Worm (Caenorhabditis elegans) whole organism, L3 larva: ENCODE measurements around the gene F59D12.5.

Experiments
- R02D3.7 ChIP-seq: fragments of 150-350 bp; optimal IDR thresholded peaks from 2 replicates; lab custom pipeline; 2014; ENCODE audit warnings: missing biosample characterization, missing genetic modification characterization
- aly-2 ChIP-seq: fragments of 150-350 bp; optimal IDR thresholded peaks from 2 replicates; lab custom pipeline; 2014; ENCODE audit warnings: missing biosample characterization, missing genetic modification characterization
- ama-1 ChIP-seq: fragments of 150-350 bp; optimal IDR thresholded peaks from 2 replicates; lab custom pipeline; 2018
- ceh-16 ChIP-seq: sonication (generic microtip); optimal IDR thresholded peaks from 2 replicates; lab custom pipeline; 2017; ENCODE audit warnings: missing biosample characterization, missing genetic modification characterization
- ceh-28 ChIP-seq: fragments of 150-350 bp; optimal IDR thresholded peaks from 2 replicates; lab custom pipeline; 2014; ENCODE audit warnings: missing biosample characterization, missing genetic modification reagents, missing genetic modification characterization
- ceh-82 ChIP-seq: fragments of 150-350 bp; optimal IDR thresholded peaks from 2 replicates; lab custom pipeline; 2014; ENCODE audit warnings: missing biosample characterization, missing genetic modification characterization
- ceh-9 ChIP-seq: sonication (generic microtip); optimal IDR thresholded peaks from 2 replicates; lab custom pipeline; 2018; ENCODE audit warnings: missing biosample characterization, missing genetic modification characterization
- egl-27 ChIP-seq: sonication (generic microtip); optimal IDR thresholded peaks from 4 replicates; lab custom pipeline; 2017; ENCODE audit warnings: missing biosample characterization, missing genetic modification reagents, missing genetic modification characterization
- egl-5 ChIP-seq: fragments of 150-350 bp; optimal IDR thresholded peaks from 2 replicates; lab custom pipeline; 2017; ENCODE audit warnings: missing biosample characterization, missing genetic modification reagents, missing genetic modification characterization, inconsistent platforms
- elt-1 ChIP-seq: fragments of 150-350 bp; optimal IDR thresholded peaks from 2 replicates; lab custom pipeline; 2014; ENCODE audit warnings: missing biosample characterization, missing genetic modification characterization
- elt-2 ChIP-seq: sonication (generic microtip); optimal IDR thresholded peaks from 2 replicates; lab custom pipeline; 2016; ENCODE audit warnings: missing genetic modification reagents, mild to moderate bottlenecking, missing genetic modification characterization, missing compliant biosample characterization
- elt-3 ChIP-seq, 3 experiments: fragments of 150-350 bp in 1 of 3; sonication (generic microtip) in 2 of 3; optimal IDR thresholded peaks; 2 replicates in 2 of 3; 4 replicates in 1 of 3; lab custom pipeline; 2014 to 2017; ENCODE audit warnings: missing biosample characterization in 3 of 3, missing genetic modification characterization in 3 of 3
- fkh-10 ChIP-seq: sonication (generic microtip); optimal IDR thresholded peaks from 2 replicates; lab custom pipeline; 2017; ENCODE audit warnings: missing biosample characterization, missing genetic modification reagents, missing genetic modification characterization
- fkh-2 ChIP-seq: fragments of 150-350 bp; optimal IDR thresholded peaks from 2 replicates; lab custom pipeline; 2014; ENCODE audit warnings: missing biosample characterization, missing genetic modification reagents, missing genetic modification characterization
- hmg-11 ChIP-seq: sonication (generic microtip); optimal IDR thresholded peaks from 2 replicates; lab custom pipeline; 2016; ENCODE audit warnings: missing genetic modification characterization, missing compliant biosample characterization
- jun-1 ChIP-seq: fragments of 150-350 bp; optimal IDR thresholded peaks from 2 replicates; lab custom pipeline; 2014; ENCODE audit warnings: missing biosample characterization, missing genetic modification reagents, missing genetic modification characterization
- lin-15B ChIP-seq: fragments of 150-350 bp; optimal IDR thresholded peaks from 2 replicates; lab custom pipeline; 2014; ENCODE audit warnings: missing biosample characterization, missing genetic modification characterization
- lin-39 ChIP-seq: fragments of 150-350 bp; optimal IDR thresholded peaks from 2 replicates; lab custom pipeline; 2018; ENCODE audit warnings: missing biosample characterization, missing genetic modification reagents, missing genetic modification characterization
- lsy-12 ChIP-seq: sonication (generic microtip); optimal IDR thresholded peaks from 2 replicates; lab custom pipeline; 2016; ENCODE audit warnings: mild to moderate bottlenecking, missing genetic modification characterization, missing compliant biosample characterization
- mml-1 ChIP-seq: fragments of 150-350 bp; sonication (generic microtip); optimal IDR thresholded peaks from 3 replicates; lab custom pipeline; 2014; ENCODE audit warnings: missing biosample characterization, missing genetic modification characterization
- nfya-1 ChIP-seq: sonication (generic microtip); optimal IDR thresholded peaks from 2 replicates; lab custom pipeline; 2017; ENCODE audit warnings: missing genetic modification characterization, mild to moderate bottlenecking, missing compliant biosample characterization, antibody characterized with exemption, moderate library complexity; ENCODE audit not compliant: insufficient read depth
- nhr-11 ChIP-seq: fragments of 150-350 bp; optimal IDR thresholded peaks from 2 replicates; lab custom pipeline; 2014; ENCODE audit warnings: missing biosample characterization, missing genetic modification characterization
- nhr-237 ChIP-seq: fragments of 150-350 bp; optimal IDR thresholded peaks from 2 replicates; lab custom pipeline; 2014; ENCODE audit warnings: missing biosample characterization, missing genetic modification characterization
- nhr-25 ChIP-seq: sonication (generic microtip); optimal IDR thresholded peaks from 2 replicates; lab custom pipeline; 2017; ENCODE audit warnings: missing biosample characterization, missing genetic modification characterization
- nhr-28 ChIP-seq: fragments of 150-350 bp; optimal IDR thresholded peaks from 2 replicates; lab custom pipeline; 2014; ENCODE audit warnings: missing biosample characterization, missing genetic modification characterization
- nhr-67 ChIP-seq: fragments of 150-350 bp; optimal IDR thresholded peaks from 2 replicates; lab custom pipeline; 2014; ENCODE audit warnings: missing biosample characterization, missing genetic modification characterization
- pqm-1 ChIP-seq: fragments of 150-350 bp; optimal IDR thresholded peaks from 2 replicates; lab custom pipeline; 2017; ENCODE audit warnings: missing biosample characterization, missing genetic modification characterization, inconsistent platforms
- sea-2 ChIP-seq: fragments of 150-350 bp; sonication (generic microtip); optimal IDR thresholded peaks from 4 replicates; lab custom pipeline; 2014; ENCODE audit warnings: missing biosample characterization, missing genetic modification reagents, missing genetic modification characterization
- skn-1 ChIP-seq: fragments of 150-350 bp; optimal IDR thresholded peaks from 2 replicates; lab custom pipeline; 2014; ENCODE audit warnings: missing biosample characterization, missing genetic modification characterization
- snpc-4 ChIP-seq: fragments of 150-350 bp; optimal IDR thresholded peaks from 2 replicates; lab custom pipeline; 2014; ENCODE audit warnings: missing biosample characterization, missing genetic modification characterization
- unc-39 ChIP-seq: sonication (generic microtip); optimal IDR thresholded peaks from 4 replicates; lab custom pipeline; 2017; ENCODE audit warnings: missing biosample characterization, missing genetic modification characterization
- unc-62 ChIP-seq: fragments of 150-350 bp; sonication (generic microtip); optimal IDR thresholded peaks from 4 replicates; lab custom pipeline; 2014; ENCODE audit warnings: missing biosample characterization, missing genetic modification reagents, missing genetic modification characterization
- zag-1 ChIP-seq: fragments of 150-350 bp; optimal IDR thresholded peaks from 2 replicates; lab custom pipeline; 2014; ENCODE audit warnings: missing biosample characterization, missing genetic modification characterization
- ztf-11 ChIP-seq: fragments of 150-350 bp; optimal IDR thresholded peaks from 2 replicates; lab custom pipeline; 2014; ENCODE audit warnings: missing biosample characterization, missing genetic modification characterization
- ztf-4 ChIP-seq: fragments of 150-350 bp; optimal IDR thresholded peaks from 2 replicates; lab custom pipeline; 2014; ENCODE audit warnings: missing biosample characterization, missing genetic modification characterization

The F59D12.5 gene

DNA sequence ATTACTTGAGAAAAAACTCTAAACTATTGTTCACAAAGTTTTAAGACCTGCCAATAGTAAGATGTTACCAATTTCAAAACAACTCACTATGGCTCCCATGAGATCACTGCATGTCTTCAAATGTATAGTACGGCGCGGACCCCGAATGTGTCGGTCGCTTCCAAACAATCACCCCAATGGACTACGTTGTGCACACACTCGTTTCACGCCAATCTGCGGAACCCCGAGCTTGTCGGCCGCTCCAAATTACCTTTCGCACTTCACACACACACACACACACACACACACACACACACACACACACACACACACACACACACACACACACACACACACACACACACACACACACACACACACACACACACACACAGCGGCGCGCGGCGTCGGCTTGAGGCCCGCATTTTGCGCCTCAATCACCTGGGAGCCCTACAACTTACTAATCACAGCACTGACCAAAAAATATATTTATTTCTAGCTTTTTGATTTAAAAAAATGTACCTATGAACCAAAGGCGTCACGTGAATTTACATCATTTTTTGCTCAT, 21.0 kb upstream of the F59D12.5 start:
- TF ChIP-seq ama-1 (lab: Kevin White, UChicago) (no peak), lin-15B (tag; lab: Kevin White, UChicago) (no peak), lin-39 (tag; lab: Kevin White, UChicago) (peak; percentile 9), hmg-11 (tag; lab: Kevin White, UChicago) (no peak), sea-2 (no peak)

DNA sequence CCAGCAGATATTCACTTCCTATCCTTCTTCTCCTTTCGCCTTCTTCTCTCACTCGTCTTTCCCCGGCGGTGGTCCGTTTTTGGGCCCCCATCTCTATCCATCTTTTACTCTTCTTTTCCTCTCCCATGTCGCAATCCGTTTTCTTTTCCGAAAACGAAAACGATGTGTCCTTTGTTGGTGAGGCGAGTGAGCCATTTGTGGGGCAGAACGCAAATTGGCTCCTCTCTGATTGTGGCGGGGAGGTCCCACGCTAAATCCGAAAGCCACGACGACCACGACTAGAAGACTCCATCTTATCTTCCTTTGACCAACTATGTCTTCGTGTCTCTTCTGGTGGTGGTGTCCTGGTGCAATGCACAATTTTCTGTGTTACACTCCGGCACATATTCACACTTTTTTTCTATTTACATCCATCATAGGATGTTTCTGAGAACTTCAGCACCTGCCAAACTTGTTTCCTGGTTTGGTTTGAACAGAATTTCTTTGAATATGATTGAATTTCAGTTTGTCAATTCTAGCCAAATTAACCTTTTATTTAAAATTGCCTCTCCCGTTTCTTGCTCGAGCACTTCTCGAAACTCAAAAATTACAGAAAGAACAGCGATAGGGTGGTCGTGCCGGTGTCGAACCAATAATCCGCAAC, 19.1 kb upstream of the F59D12.5 start, which contains the start of gene pcdr-1:
Gene pcdr-1, plus strand, starts transcription at position 593 of the 643 bp plus-strand sequence.
- TF ChIP-seq unc-39 = no peak
- TF ChIP-seq nfya-1 (tag; lab: Kevin White, UChicago) = peak; percentile 7
- no peak for TF ChIP-seq egl-5 (tag; lab: Kevin White, UChicago)
- TF ChIP-seq nhr-67 (tag; lab: Kevin White, UChicago) = no peak
- no peak for TF ChIP-seq mml-1 (tag; lab: Kevin White, UChicago)

DNA sequence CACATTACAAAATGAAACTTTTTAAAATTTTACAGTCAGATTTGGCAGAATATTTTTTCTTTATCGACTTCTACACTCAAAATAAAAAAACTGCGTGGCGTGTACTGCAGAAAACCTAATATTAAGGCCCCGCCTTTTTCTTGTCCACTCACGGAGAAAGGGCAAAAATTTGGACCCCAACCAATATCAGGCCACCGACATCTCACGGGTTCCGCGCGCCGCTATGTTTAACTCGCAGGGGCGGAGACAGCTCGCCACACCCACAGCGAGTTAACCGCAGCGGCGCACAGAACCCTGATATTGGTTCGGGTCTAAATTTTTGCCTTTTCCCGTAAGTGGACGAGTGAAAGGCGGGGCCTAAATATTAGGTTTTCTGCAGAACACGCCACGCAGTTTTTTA, 16.6 kb upstream of the F59D12.5 start:
- no peak for TF ChIP-seq lin-39 (tag; lab: Kevin White, UChicago)
- TF ChIP-seq nhr-25 (tag; lab: Kevin White, UChicago) = no peak
- TF ChIP-seq aly-2 (tag; lab: Kevin White, UChicago) = no peak
- TF ChIP-seq elt-2 (tag; lab: Kevin White, UChicago) = no peak
- peak; percentile 41 for TF ChIP-seq snpc-4 (tag; lab: Kevin White, UChicago)
- TF ChIP-seq fkh-2 (tag; lab: Kevin White, UChicago) = no peak
- no peak for TF ChIP-seq zag-1 (tag; lab: Kevin White, UChicago)
- TF ChIP-seq ceh-16 (tag; lab: Kevin White, UChicago) = no peak

DNA sequence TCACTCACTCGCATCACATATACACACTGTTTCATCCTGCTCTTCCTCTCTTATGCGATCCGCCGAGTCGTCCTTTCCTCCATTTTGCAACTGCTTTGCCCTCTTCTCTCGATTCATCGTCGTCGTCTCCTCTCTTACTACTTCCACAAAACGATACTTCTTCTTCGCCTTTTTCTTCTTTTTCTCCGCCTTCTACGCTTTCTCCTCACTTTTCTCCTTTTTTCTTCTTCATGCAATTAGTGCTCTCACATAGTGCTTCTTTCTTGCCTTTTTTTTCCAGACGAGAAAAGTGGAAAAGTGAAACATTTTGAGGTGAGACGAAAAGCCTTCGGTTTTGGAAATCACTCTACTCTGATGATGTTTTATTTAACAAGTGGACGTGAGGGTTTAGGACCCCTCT, 12.4 kb upstream of the F59D12.5 start:
- TF ChIP-seq lin-39 (tag; lab: Kevin White, UChicago) = peak; percentile 14
- TF ChIP-seq zag-1 (tag; lab: Kevin White, UChicago) = no peak
- TF ChIP-seq aly-2 (tag; lab: Kevin White, UChicago) = no peak
- TF ChIP-seq nhr-237 (tag; lab: Kevin White, UChicago) = no peak
- peak; percentile 44 for TF ChIP-seq fkh-10
- no peak for TF ChIP-seq nhr-28
- peak; percentile 25 for TF ChIP-seq nfya-1 (tag; lab: Kevin White, UChicago)
- TF ChIP-seq hmg-11 (tag; lab: Kevin White, UChicago) = peak; percentile 6
- TF ChIP-seq skn-1 (tag; lab: Kevin White, UChicago) = no peak
- TF ChIP-seq elt-3 (tag; optimal IDR thresholded peaks at IDR 0.05; lab: Kevin White, UChicago) = no peak

DNA sequence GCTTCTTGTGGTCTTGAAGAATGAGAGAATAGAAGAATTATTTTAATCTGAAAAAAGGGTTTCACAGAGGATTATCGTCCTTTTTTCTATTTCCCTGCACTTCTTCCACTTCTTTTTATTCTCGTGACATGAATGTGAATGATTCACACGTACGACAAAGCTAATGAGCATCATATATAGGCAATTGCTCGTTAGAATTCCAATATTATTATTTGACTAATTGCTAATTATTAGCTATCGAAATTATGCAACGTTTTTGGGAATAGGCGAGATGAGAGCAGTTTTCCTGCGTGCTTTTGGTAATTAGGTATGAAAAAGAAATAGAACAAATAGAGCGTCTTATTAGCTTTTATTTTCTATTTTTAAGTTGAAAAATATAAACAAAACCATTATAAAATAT, 10.6 kb upstream of the F59D12.5 start:
- TF ChIP-seq mml-1 (tag; lab: Kevin White, UChicago) = no peak
- TF ChIP-seq fkh-10 = no peak
- no peak for TF ChIP-seq ceh-82
- TF ChIP-seq R02D3.7 (tag; lab: Kevin White, UChicago) = no peak
- TF ChIP-seq jun-1 (tag; lab: Kevin White, UChicago) = no peak
- no peak for TF ChIP-seq lsy-12 (tag; lab: Kevin White, UChicago)
- no peak for TF ChIP-seq aly-2 (tag; lab: Kevin White, UChicago)
- no peak for TF ChIP-seq unc-39
- TF ChIP-seq ceh-9 (tag; lab: Kevin White, UChicago) = no peak
- TF ChIP-seq unc-62 = no peak
- no peak for TF ChIP-seq nhr-25 (tag; lab: Kevin White, UChicago)
- no peak for TF ChIP-seq elt-1 (tag; lab: Kevin White, UChicago)
- no peak for TF ChIP-seq nfya-1 (tag; lab: Kevin White, UChicago)

DNA sequence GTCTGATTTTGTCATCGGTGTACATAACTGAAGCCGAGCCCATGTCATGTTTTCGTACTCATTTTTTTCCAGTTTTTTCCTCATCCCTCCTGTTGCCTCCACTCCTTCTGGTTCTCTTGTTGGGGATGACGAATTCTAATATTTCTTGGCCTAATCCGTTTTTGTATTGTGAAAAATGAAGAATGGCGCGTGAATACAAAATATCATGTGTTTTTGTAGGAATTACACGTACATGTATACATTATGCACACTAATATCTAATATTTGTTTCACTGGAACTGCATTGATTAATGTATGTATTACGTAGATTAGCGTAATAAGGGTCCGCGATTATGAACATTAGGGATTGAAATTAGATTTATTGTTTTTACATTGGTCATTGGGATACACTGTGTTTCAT, 8.5 kb upstream of the F59D12.5 start:
- TF ChIP-seq pqm-1 (tag; lab: Kevin White, UChicago) (no peak), egl-27 (tag; lab: Kevin White, UChicago) (no peak), ztf-11 (no peak), nhr-11 (no peak), ceh-28 (tag; lab: Kevin White, UChicago) (no peak), nhr-28 (no peak), ztf-4 (tag; lab: Kevin White, UChicago) (no peak)
